Fruit fly (Drosophila melanogaster): ENCODE measurements around the gene CG14377.

The CG14377 gene

DNA sequence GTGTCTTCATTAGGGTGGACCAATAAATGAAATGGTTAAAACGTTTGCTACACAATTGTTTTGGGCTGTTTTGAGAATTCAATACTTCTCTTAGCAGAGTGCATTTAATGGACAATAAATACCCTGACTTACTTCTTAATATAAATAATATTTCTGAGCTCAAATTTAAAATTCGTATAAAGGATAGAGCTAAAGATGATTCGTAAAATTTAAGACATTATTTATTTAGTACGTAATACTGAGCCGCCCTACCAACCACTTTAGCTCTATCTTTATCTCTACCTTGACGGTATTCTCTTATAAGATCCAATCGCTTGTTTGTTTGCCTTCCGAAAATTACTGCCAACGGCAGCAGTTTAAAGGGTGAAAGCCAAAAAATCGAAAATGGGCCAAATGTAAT is 36.0 kb downstream of the CG14377 start (continued):
- peak; percentile 87 for TF ChIP-seq dmrt11E (tag; optimal IDR thresholded peaks at IDR 0.05)
- peak; percentile 10 to 95 for TF ChIP-seq Hr51 (GFP tag; optimal IDR thresholded peaks at IDR 0.05)
- peak; percentile 81 for TF ChIP-seq CG17328 (GFP tag; IDR thresholded peaks at IDR 0.05)
- TF ChIP-seq CG12744 (GFP tag; optimal IDR thresholded peaks at IDR 0.05) = peak; percentile 36
- peak; percentile 84 for TF ChIP-seq CG7556 (GFP tag; optimal IDR thresholded peaks at IDR 0.05)
- no peak for TF ChIP-seq ash1 (GFP tag; optimal IDR thresholded peaks at IDR 0.05)
- TF ChIP-seq CG31388 (GFP tag; optimal IDR thresholded peaks at IDR 0.05) = peak; percentile 42
- TF ChIP-seq Eip74EF (GFP tag; optimal IDR thresholded peaks at IDR 0.05) = peak in 1 of 2 experiments; percentile 65
- peak; percentile 88 for TF ChIP-seq CG12299 (tag; optimal IDR thresholded peaks at IDR 0.05)
- TF ChIP-seq z (GFP tag; IDR thresholded peaks at IDR 0.05) = no peak
- peak; percentile 29 for TF ChIP-seq pum (GFP tag; optimal IDR thresholded peaks at IDR 0.05)
- TF ChIP-seq twi (tag; optimal IDR thresholded peaks at IDR 0.05) = peak; percentile 75
- no peak for TF ChIP-seq disco-r (GFP tag; optimal IDR thresholded peaks at IDR 0.05)
- peak; percentile 93 for TF ChIP-seq CG12219 (GFP tag; optimal IDR thresholded peaks at IDR 0.05)
- peak; percentile 89 for TF ChIP-seq CoRest (tag; optimal IDR thresholded peaks at IDR 0.05)
- no peak for TF ChIP-seq croc (GFP tag; conservative IDR thresholded peaks at IDR 0.05)
- no peak for TF ChIP-seq Elba2 (GFP tag; optimal IDR thresholded peaks at IDR 0.05)
- no peak for TF ChIP-seq HLH4C (GFP tag; IDR thresholded peaks at IDR 0.05; ENCODE audit: partially characterized antibody)
- peak; percentile 89 for TF ChIP-seq NfI (GFP tag; optimal IDR thresholded peaks at IDR 0.05)
- no peak for TF ChIP-seq CG9797 (GFP tag; optimal IDR thresholded peaks at IDR 0.05)
- TF ChIP-seq CG17829 (tag; optimal IDR thresholded peaks at IDR 0.05) = peak; percentile 87
- no peak for TF ChIP-seq dan (GFP tag; IDR thresholded peaks at IDR 0.05)
- no peak for TF ChIP-seq ham (GFP tag; IDR thresholded peaks at IDR 0.05)
- peak; percentile 80 for TF ChIP-seq Med (GFP tag)
- peak; percentile 55 for TF ChIP-seq sd (tag; optimal IDR thresholded peaks at IDR 0.05)
- TF ChIP-seq CrebB (tag; optimal IDR thresholded peaks at IDR 0.05) = peak; percentile 80
- TF ChIP-seq Hmx (GFP tag; optimal IDR thresholded peaks at IDR 0.05) = no peak
- peak; percentile 59 for TF ChIP-seq Mes4 (GFP tag; optimal IDR thresholded peaks at IDR 0.05)
- peak; percentile 93 for TF ChIP-seq unpg (GFP tag; optimal IDR thresholded peaks at IDR 0.05)
- no peak for TF ChIP-seq CG11093 (GFP tag; IDR thresholded peaks at IDR 0.05)
- peak; percentile 49 for TF ChIP-seq CG8089 (GFP tag; optimal IDR thresholded peaks at IDR 0.05)
- no peak for TF ChIP-seq nerfin-2 (GFP tag; IDR thresholded peaks at IDR 0.05; ENCODE audit: partially characterized antibody)
- peak; percentile 81 for TF ChIP-seq otp (GFP tag; IDR thresholded peaks at IDR 0.05)
- peak; percentile 74 for TF ChIP-seq CG31441 (GFP tag; IDR thresholded peaks at IDR 0.05)
- TF ChIP-seq chinmo (GFP tag; IDR thresholded peaks at IDR 0.05; ENCODE audit: partially characterized antibody) = no peak
- TF ChIP-seq odd (GFP tag; optimal IDR thresholded peaks at IDR 0.05) = peak; percentile 87
- TF ChIP-seq ac (GFP tag; optimal IDR thresholded peaks at IDR 0.05) = peak; percentile 8
- TF ChIP-seq CG4328 (GFP tag; optimal IDR thresholded peaks at IDR 0.05) = peak; percentile 16
- TF ChIP-seq pita (GFP tag; optimal IDR thresholded peaks at IDR 0.05) = no peak
- no peak for TF ChIP-seq CG1024 (GFP tag; IDR thresholded peaks at IDR 0.05)
- peak; percentile 73 for TF ChIP-seq CG4424 (GFP tag; optimal IDR thresholded peaks at IDR 0.05)
- no peak for TF ChIP-seq aop (GFP tag; IDR thresholded peaks at IDR 0.05)
- TF ChIP-seq H2.0 (GFP tag; IDR thresholded peaks at IDR 0.05) = peak; percentile 83
- peak; percentile 62; the same call in 2 of the 3 replicates for TF ChIP-seq zfh1 (GFP tag; IDR thresholded peaks at IDR 0.05)
- no peak for TF ChIP-seq gro (GFP tag; optimal IDR thresholded peaks at IDR 0.05)
- TF ChIP-seq slbo (GFP tag; IDR thresholded peaks at IDR 0.05) = peak; percentile 78
- no peak for TF ChIP-seq pfk (GFP tag; optimal IDR thresholded peaks at IDR 0.05)
- TF ChIP-seq scrt (GFP tag; optimal IDR thresholded peaks at IDR 0.05) = peak; percentile 38
- TF ChIP-seq gsb (GFP tag; IDR thresholded peaks at IDR 0.05) = peak; percentile 39; the same call in 1 of the 2 replicates
- peak; percentile 26 for TF ChIP-seq CG6683 (GFP tag; optimal IDR thresholded peaks at IDR 0.05)
- TF ChIP-seq Dbx (GFP tag; IDR thresholded peaks at IDR 0.05) = no peak
